Worm (Caenorhabditis elegans): ENCODE data around the gene F26F2.11.

The F26F2.11 gene

ce11 chrV:20595653-20596052 lies at the start of gene F26F2.11:
F26F2.11 (minus strand) TSS chrV:20595753.
- no peak for TF ChIP-seq unc-62 (GFP tag; optimal IDR thresholded peaks at IDR 0.05)

ce11 chrV:20641896-20642295 lies 46.3 kb upstream of the F26F2.11 start, which contains the start of gene srxa-15:
srxa-15 (plus strand) TSS chrV:20642196.
- no peak for TF ChIP-seq unc-62 (GFP tag; optimal IDR thresholded peaks at IDR 0.05)

ce11 chrV:20639294-20639693 lies 43.7 kb upstream of the F26F2.11 start, which contains the start of gene srxa-14:
srxa-14 (plus strand) TSS chrV:20639594.
- no peak for TF ChIP-seq unc-62 (GFP tag; optimal IDR thresholded peaks at IDR 0.05)

- no peak for TF ChIP-seq unc-62 (GFP tag; optimal IDR thresholded peaks at IDR 0.05)
Measured at ce11 chrV:20638344-20638743, 42.8 kb upstream of the F26F2.11 start, which contains the start of gene Y44A6B.3. Y44A6B.3 (minus strand) TSS chrV:20638444.

ce11 chrV:20636855-20637254 lies 41.3 kb upstream of the F26F2.11 start, which contains the start of gene ttr-13:
ttr-13 (minus strand) TSS chrV:20636955.
- no peak for TF ChIP-seq unc-62 (GFP tag; optimal IDR thresholded peaks at IDR 0.05)

ce11 chrV:20634330-20634729 lies 38.8 kb upstream of the F26F2.11 start, which contains the start of gene F46B3.16:
F46B3.16 (plus strand) TSS chrV:20634630.
- TF ChIP-seq unc-62 (GFP tag; optimal IDR thresholded peaks at IDR 0.05), result no peak

- TF ChIP-seq unc-62 (GFP tag; optimal IDR thresholded peaks at IDR 0.05), result no peak
Measured at ce11 chrV:20633619-20634018, 38.1 kb upstream of the F26F2.11 start, which contains the start of gene F46B3.15. F46B3.15 (minus strand) TSS chrV:20633719.

ce11 chrV:20631255-20631654 lies 35.7 kb upstream of the F26F2.11 start, which contains the start of gene F46B3.14:
F46B3.14 (minus strand) TSS chrV:20631355.
- no peak for TF ChIP-seq unc-62 (GFP tag; optimal IDR thresholded peaks at IDR 0.05)

- no peak for TF ChIP-seq unc-62 (GFP tag; optimal IDR thresholded peaks at IDR 0.05)
Measured at ce11 chrV:20626043-20626761, 30.6 kb upstream of the F26F2.11 start, which contains the start of the genes F46B3.9 and srz-18. F46B3.9 (minus strand) TSS chrV:20626143. srz-18 (plus strand) TSS chrV:20626711.

ce11 chrV:20625260-20625659 lies 29.7 kb upstream of the F26F2.11 start:
- TF ChIP-seq unc-62 (GFP tag; optimal IDR thresholded peaks at IDR 0.05), result no peak

- TF ChIP-seq unc-62 (GFP tag; optimal IDR thresholded peaks at IDR 0.05), result no peak
Measured at ce11 chrV:20623060-20623459, 27.5 kb upstream of the F26F2.11 start, which contains the start of gene F46B3.8. F46B3.8 (minus strand) TSS chrV:20623160.

- TF ChIP-seq unc-62 (GFP tag; optimal IDR thresholded peaks at IDR 0.05), result no peak
Measured at ce11 chrV:20618632-20619031, 23.1 kb upstream of the F26F2.11 start, which contains the start of gene F46B3.7. F46B3.7 (minus strand) TSS chrV:20618732.

- no peak for TF ChIP-seq unc-62 (GFP tag; optimal IDR thresholded peaks at IDR 0.05)
Measured at ce11 chrV:20609494-20609893, 13.9 kb upstream of the F26F2.11 start, which contains the start of gene grd-2. grd-2 (plus strand) TSS chrV:20609794.

- no peak for TF ChIP-seq unc-62 (GFP tag; optimal IDR thresholded peaks at IDR 0.05)
Measured at ce11 chrV:20608688-20609087, 13.1 kb upstream of the F26F2.11 start, which contains the start of gene ttr-12. ttr-12 (minus strand) TSS chrV:20608788.

ce11 chrV:20606617-20607016 lies 11.1 kb upstream of the F26F2.11 start, which contains the start of gene F46B3.23:
F46B3.23 (minus strand) TSS chrV:20606717.
- TF ChIP-seq unc-62 (GFP tag; optimal IDR thresholded peaks at IDR 0.05), result no peak

ce11 chrV:20604606-20605155 lies 9.1 kb upstream of the F26F2.11 start, which contains the start of gene ttr-57:
ttr-57 (plus strand) TSS chrV:20605105.
- TF ChIP-seq unc-62 (GFP tag; optimal IDR thresholded peaks at IDR 0.05), result no peak

All from whole organism, dauer.